Worm (Caenorhabditis elegans): ENCODE results near the gene hot-4.

The hot-4 gene

ce11 chrIII:6210215-6210822 lies 6.9 kb upstream of the hot-4 start (continued):
- peak; percentile 73 for TF ChIP-seq him-1 (tag; optimal IDR thresholded peaks at IDR 0.05)
- peak; percentile 51 for TF ChIP-seq xnd-1 (tag; optimal IDR thresholded peaks at IDR 0.05)
- no peak; the same call in 1 of the 2 replicates for TF ChIP-seq Y53G8AR.9 (GFP tag; conservative IDR thresholded peaks at IDR 0.05)
- no peak for TF ChIP-seq dpff-1 (tag; optimal IDR thresholded peaks at IDR 0.05)
- peak; percentile 86 for TF ChIP-seq hmg-1.2 (GFP tag; IDR thresholded peaks at IDR 0.05)
- no peak for TF ChIP-seq akir-1 (GFP tag; optimal IDR thresholded peaks at IDR 0.05)

ce11 chrIII:6213915-6214314 lies 3.3 kb upstream of the hot-4 start, which contains the start of gene C23G10.10:
Gene C23G10.10, minus strand, starts transcription at chrIII:6214015.
- TF ChIP-seq madf-6 (GFP tag; IDR thresholded peaks at IDR 0.05) (no peak), cebp-2 (GFP tag; IDR thresholded peaks at IDR 0.05) (no peak), ztf-18 (tag; optimal IDR thresholded peaks at IDR 0.05) (no peak), lin-26 (GFP tag; IDR thresholded peaks at IDR 0.05) (no peak), let-607 (tag; optimal IDR thresholded peaks at IDR 0.05) (no peak), ama-1 (optimal IDR thresholded peaks at IDR 0.05) (no peak), ama-1 (GFP tag; optimal IDR thresholded peaks at IDR 0.05) (no peak), ztf-22 (GFP tag; optimal IDR thresholded peaks at IDR 0.05) (no peak)

ce11 chrIII:6215476-6215875 lies 1.7 kb upstream of the hot-4 start, which contains the start of gene C23G10.11:
Gene C23G10.11, minus strand, starts transcription at chrIII:6215576.
- TF ChIP-seq B0019.2 (GFP tag; conservative IDR thresholded peaks at IDR 0.05) = no peak
- no peak for TF ChIP-seq F23B12.7 (tag; optimal IDR thresholded peaks at IDR 0.05; ENCODE audit: insufficient read depth)
- no peak for TF ChIP-seq lag-1 (GFP tag; IDR thresholded peaks at IDR 0.05)
- TF ChIP-seq pha-4 (tag; optimal IDR thresholded peaks at IDR 0.05) = no peak

ce11 chrIII:6215943-6216342 lies 1.3 kb upstream of the hot-4 start:
- TF ChIP-seq ceh-27 (GFP tag; optimal IDR thresholded peaks at IDR 0.05) = no peak
- TF ChIP-seq F10E7.11 (tag; optimal IDR thresholded peaks at IDR 0.05) = no peak
- TF ChIP-seq hlh-26 (GFP tag; conservative IDR thresholded peaks at IDR 0.05) = no peak
- no peak for TF ChIP-seq nhr-120 (GFP tag; IDR thresholded peaks at IDR 0.05)
- no peak for TF ChIP-seq atf-7 (tag; optimal IDR thresholded peaks at IDR 0.05)
- TF ChIP-seq nhr-90 (tag; optimal IDR thresholded peaks at IDR 0.05) = no peak

ce11 chrIII:6221403-6221802 lies 4.2 kb downstream of the hot-4 start:
- TF ChIP-seq hmg-1.2 (GFP tag; IDR thresholded peaks at IDR 0.05) = peak; percentile 82
- no peak for TF ChIP-seq gei-17 (GFP tag; optimal IDR thresholded peaks at IDR 0.05)

ce11 chrIII:6230870-6231269 lies 13.7 kb downstream of the hot-4 start, which contains the start of gene esyt-2:
Gene esyt-2, minus strand, starts transcription at chrIII:6230970.
- no peak for TF ChIP-seq egl-18 (GFP tag; IDR thresholded peaks at IDR 0.05)
- TF ChIP-seq Y53F4B.3 (GFP tag; IDR thresholded peaks at IDR 0.05) = no peak
- TF ChIP-seq dox-1 (GFP tag; IDR thresholded peaks at IDR 0.05) = no peak
- TF ChIP-seq unc-62 (GFP tag; optimal IDR thresholded peaks at IDR 0.05) = no peak
- TF ChIP-seq F49E8.2 (tag; optimal IDR thresholded peaks at IDR 0.05; ENCODE audit: insufficient read depth) = no peak
- TF ChIP-seq hrde-1 (tag; optimal IDR thresholded peaks at IDR 0.05; ENCODE audit: borderline replicate concordance) = no peak
- TF ChIP-seq F55B11.4 (tag; optimal IDR thresholded peaks at IDR 0.05; ENCODE audit: borderline replicate concordance, insufficient read depth) = no peak
- no peak for TF ChIP-seq nfyb-1 (GFP tag; IDR thresholded peaks at IDR 0.05)
- TF ChIP-seq pbrm-1 (GFP tag; IDR thresholded peaks at IDR 0.05) = no peak

Data from whole organism, young adult.